Worm (Caenorhabditis elegans): ENCODE results near the gene gpa-12.

DNA sequence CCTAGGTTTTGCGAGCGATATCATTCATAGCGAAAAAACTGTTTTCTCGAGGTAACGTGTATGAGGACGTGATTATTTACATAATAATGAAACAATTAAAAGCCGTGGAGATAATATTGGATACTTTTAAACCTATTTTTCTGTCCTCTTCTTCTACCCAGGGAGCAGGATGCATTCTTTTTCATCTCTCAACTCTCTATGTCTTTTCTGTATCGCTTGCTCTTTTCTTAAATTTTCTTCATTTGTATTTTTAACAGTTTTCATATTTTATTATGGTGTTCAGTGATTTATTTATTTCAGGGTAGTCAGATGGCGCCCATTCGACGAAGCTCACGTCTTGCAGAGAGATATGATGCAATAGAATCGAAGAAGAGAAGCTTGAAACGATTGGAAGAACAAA lies 35.3 kb downstream of the gpa-12 start, which contains the start of gene B0416.4:
- TF ChIP-seq R02D3.7 (tag; optimal IDR thresholded peaks at IDR 0.05), result no peak
- no peak for TF ChIP-seq aly-2 (tag; optimal IDR thresholded peaks at IDR 0.05)
- TF ChIP-seq ceh-82 (tag; optimal IDR thresholded peaks at IDR 0.05), result no peak
